Worm (Caenorhabditis elegans) whole organism, midembryonic: ENCODE data around the gene fbxb-108.

ENCODE experiments used
- flt-1 ChIP-seq: fragments of 200-800 bp; sonication (Bioruptor generic); IDR thresholded peaks from 2 replicates; pipeline ENCODE4 v1.3.6; 2022; ENCODE audit warnings: missing genetic modification characterization, missing compliant biosample characterization
- med-1 ChIP-seq: sonication (generic microtip); optimal IDR thresholded peaks from 2 replicates; lab custom pipeline; 2017; ENCODE audit warnings: missing genetic modification characterization, mild to moderate bottlenecking, missing compliant biosample characterization, antibody characterized with exemption, missing genetic modification reagents; ENCODE audit not compliant: insufficient read depth
- ref-1 ChIP-seq: fragments of 200-800 bp; sonication (Bioruptor generic); conservative IDR thresholded peaks from 2 replicates; pipeline ENCODE4 v1.3.6; 2022; ENCODE audit warnings: missing genetic modification reagents, missing genetic modification characterization, missing compliant biosample characterization
- ztf-23 ChIP-seq: fragments of 200-800 bp; sonication (Bioruptor generic); IDR thresholded peaks from 2 replicates; pipeline ENCODE4 v1.3.6; 2022; ENCODE audit warnings: missing genetic modification reagents, missing genetic modification characterization, missing compliant biosample characterization
- ztf-29 ChIP-seq: fragments of 200-800 bp; sonication (Bioruptor generic); IDR thresholded peaks from 2 replicates; pipeline ENCODE4 v1.3.6; 2022; ENCODE audit warnings: missing genetic modification reagents, missing genetic modification characterization, missing compliant biosample characterization

DNA sequence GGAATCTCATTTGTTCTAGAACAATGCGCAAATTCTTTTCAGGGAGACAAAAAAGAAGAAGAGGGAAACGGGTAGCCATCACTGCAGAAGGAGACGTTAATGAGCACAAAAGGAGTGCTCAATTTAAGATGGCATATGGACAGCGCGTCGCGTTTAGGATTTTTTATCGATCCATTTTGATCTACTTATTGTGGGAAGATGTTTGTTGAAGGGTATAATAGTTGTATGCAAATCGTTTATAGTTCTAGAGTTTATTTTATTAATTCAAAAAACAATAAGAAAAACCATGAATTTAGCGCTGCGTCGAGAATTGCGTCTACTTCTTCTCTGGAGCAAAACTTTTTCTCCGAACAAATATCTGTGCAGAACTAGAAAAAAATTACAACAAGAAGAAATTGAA lies 8.8 kb downstream of the fbxb-108 start, which contains the start of gene sdz-9:
- TF ChIP-seq med-1 (GFP tag; lab: Kevin White, UChicago) (no peak), ref-1 (GFP tag; lab: Robert Waterston, UW) (no peak), ztf-23 (GFP tag; lab: Robert Waterston, UW) (no peak), ztf-29 (GFP tag; lab: Robert Waterston, UW) (no peak), flt-1 (GFP tag; lab: Robert Waterston, UW) (no peak)
